Fruit fly (Drosophila melanogaster) whole organism, prepupa: Measurements from ENCODE around the gene Dh31.
A peak's percentile ranks its signal among the peaks of the same experiment; 100 is the strongest.

ENCODE experiments used
- CG10631 ChIP-seq: fragments of 200-800 bp; sonication (Bioruptor generic); optimal IDR thresholded peaks from 2 replicates; lab custom pipeline; 2016; ENCODE audit warnings: missing biosample characterization, missing genetic modification characterization
- CG10669 ChIP-seq: fragments of 200-800 bp; sonication (Bioruptor generic); optimal IDR thresholded peaks from 3 replicates; lab custom pipeline; 2018; ENCODE audit warnings: missing biosample characterization, mild to moderate bottlenecking, missing genetic modification characterization, moderate library complexity
- CG11902 ChIP-seq: fragments of 200-800 bp; sonication (Bioruptor generic); optimal IDR thresholded peaks from 3 replicates; lab custom pipeline; 2016; ENCODE audit warnings: missing biosample characterization, missing genetic modification characterization
- CG15336 ChIP-seq: fragments of 200-800 bp; sonication (Bioruptor generic); IDR thresholded peaks from 2 replicates; pipeline ENCODE4 v1.3.6; 2022; ENCODE audit warnings: missing biosample characterization, missing genetic modification characterization
- CG1621 ChIP-seq: fragments of 200-800 bp; sonication (Bioruptor generic); optimal IDR thresholded peaks from 3 replicates; lab custom pipeline; 2018; ENCODE audit warnings: missing biosample characterization, mild to moderate bottlenecking, missing genetic modification characterization
- CG31627 ChIP-seq: fragments of 200-800 bp; sonication (Bioruptor generic); optimal IDR thresholded peaks from 3 replicates; lab custom pipeline; 2016; ENCODE audit warnings: missing biosample characterization, missing genetic modification characterization
- CG32006 ChIP-seq: fragments of 200-800 bp; sonication (Bioruptor generic); optimal IDR thresholded peaks from 3 replicates; lab custom pipeline; 2017; ENCODE audit warnings: missing biosample characterization, mild to moderate bottlenecking, missing genetic modification characterization
- CG34406 ChIP-seq: fragments of 200-800 bp; sonication (Bioruptor generic); optimal IDR thresholded peaks from 3 replicates; lab custom pipeline; 2016; ENCODE audit warnings: missing biosample characterization, missing genetic modification characterization
- CG3919 ChIP-seq: fragments of 200-800 bp; sonication (Bioruptor generic); optimal IDR thresholded peaks from 3 replicates; lab custom pipeline; 2016; ENCODE audit warnings: missing biosample characterization, missing genetic modification characterization
- CG4318 ChIP-seq: fragments of 200-800 bp; sonication (Bioruptor generic); optimal IDR thresholded peaks from 3 replicates; lab custom pipeline; 2017; ENCODE audit warnings: missing biosample characterization, mild to moderate bottlenecking, missing genetic modification characterization
- CG6163 ChIP-seq: fragments of 200-800 bp; sonication (Bioruptor generic); IDR thresholded peaks from 3 replicates; pipeline ENCODE4 v1.3.6; 2022; ENCODE audit warnings: missing biosample characterization, missing genetic modification characterization
- CG6276 ChIP-seq: fragments of 200-800 bp; sonication (Bioruptor generic); optimal IDR thresholded peaks from 2 replicates; lab custom pipeline; 2017; ENCODE audit warnings: missing biosample characterization, mild to moderate bottlenecking, missing genetic modification characterization
- CG6792 ChIP-seq: fragments of 200-800 bp; sonication (Bioruptor generic); optimal IDR thresholded peaks from 3 replicates; lab custom pipeline; 2016; ENCODE audit warnings: missing biosample characterization, missing genetic modification characterization
- CG6808 ChIP-seq: fragments of 200-800 bp; sonication (Bioruptor generic); optimal IDR thresholded peaks from 3 replicates; lab custom pipeline; 2017; ENCODE audit warnings: missing biosample characterization, missing genetic modification characterization, mild to moderate bottlenecking, moderate library complexity, missing genetic modification reagents
- CG6854 ChIP-seq: fragments of 200-800 bp; sonication (Bioruptor generic); optimal IDR thresholded peaks from 2 replicates; lab custom pipeline; 2017; ENCODE audit warnings: missing biosample characterization, mild to moderate bottlenecking, missing genetic modification characterization
- CG7368 ChIP-seq: fragments of 200-800 bp; sonication (Bioruptor generic); optimal IDR thresholded peaks from 3 replicates; lab custom pipeline; 2016; ENCODE audit warnings: missing biosample characterization, missing genetic modification characterization
- CG8119 ChIP-seq: fragments of 200-800 bp; sonication (Bioruptor generic); IDR thresholded peaks from 3 replicates; pipeline ENCODE4 v1.3.6; 2022; ENCODE audit warnings: missing biosample characterization, missing genetic modification characterization
- CG8319 ChIP-seq: fragments of 200-800 bp; sonication (Bioruptor generic); optimal IDR thresholded peaks from 3 replicates; lab custom pipeline; 2016; ENCODE audit warnings: missing biosample characterization, missing genetic modification characterization
- CG8632 ChIP-seq: fragments of 200-800 bp; sonication (Bioruptor generic); optimal IDR thresholded peaks from 3 replicates; lab custom pipeline; 2016; ENCODE audit warnings: missing biosample characterization, missing genetic modification characterization
- Eip75B ChIP-seq: fragments of 200-800 bp; sonication (Bioruptor generic); optimal IDR thresholded peaks from 3 replicates; lab custom pipeline; 2016; ENCODE audit warnings: missing biosample characterization, missing genetic modification characterization
- Eip78C ChIP-seq: fragments of 200-800 bp; sonication (Bioruptor generic); peaks from one replicate; lab custom pipeline; 2016; ENCODE audit warnings: missing biosample characterization, missing genetic modification characterization
- Eip93F ChIP-seq: fragments of 200-800 bp; sonication (Bioruptor generic); optimal IDR thresholded peaks from 2 replicates; lab custom pipeline; 2016; ENCODE audit warnings: missing biosample characterization, mild to moderate bottlenecking, missing genetic modification characterization
- Ets21C ChIP-seq: fragments of 200-800 bp; sonication (Bioruptor generic); optimal IDR thresholded peaks from 3 replicates; lab custom pipeline; 2016; ENCODE audit warnings: missing biosample characterization, missing genetic modification characterization
- Gug ChIP-seq: fragments of 200-800 bp; sonication (Bioruptor generic); IDR thresholded peaks from 2 replicates; pipeline ENCODE4 v1.3.6; 2022; ENCODE audit warnings: missing biosample characterization, missing genetic modification characterization
- Hr38 ChIP-seq: sonication (Bioruptor generic); optimal IDR thresholded peaks from 2 replicates; lab custom pipeline; 2016; ENCODE audit warnings: missing biosample characterization, missing genetic modification characterization
- Hr39 ChIP-seq: fragments of 200-800 bp; sonication (Bioruptor generic); optimal IDR thresholded peaks from 2 replicates; lab custom pipeline; 2016; ENCODE audit warnings: missing biosample characterization, missing genetic modification characterization
- OdsH ChIP-seq: fragments of 200-800 bp; sonication (Bioruptor generic); optimal IDR thresholded peaks from 3 replicates; lab custom pipeline; 2016; ENCODE audit warnings: missing biosample characterization, missing genetic modification characterization
- Smox ChIP-seq: fragments of 200-800 bp; sonication (Bioruptor generic); optimal IDR thresholded peaks from 3 replicates; lab custom pipeline; 2016; ENCODE audit warnings: missing biosample characterization, missing genetic modification characterization
- Sox102F ChIP-seq: fragments of 200-800 bp; sonication (Bioruptor generic); optimal IDR thresholded peaks from 2 replicates; lab custom pipeline; 2016; ENCODE audit warnings: missing biosample characterization, mild to moderate bottlenecking, missing genetic modification characterization
- Sox14 ChIP-seq: fragments of 200-800 bp; sonication (Bioruptor generic); optimal IDR thresholded peaks from 3 replicates; lab custom pipeline; 2016; ENCODE audit warnings: missing biosample characterization, missing genetic modification characterization
- Sox15 ChIP-seq: fragments of 200-800 bp; sonication (Bioruptor generic); optimal IDR thresholded peaks from 3 replicates; lab custom pipeline; 2016; ENCODE audit warnings: missing biosample characterization, missing genetic modification characterization
- acj6 ChIP-seq: fragments of 200-800 bp; sonication (Bioruptor generic); optimal IDR thresholded peaks from 3 replicates; lab custom pipeline; 2016; ENCODE audit warnings: missing biosample characterization, missing genetic modification characterization
- cyc ChIP-seq: fragments of 200-800 bp; sonication (Bioruptor generic); optimal IDR thresholded peaks from 3 replicates; lab custom pipeline; 2016; ENCODE audit warnings: missing biosample characterization, missing genetic modification characterization
- dsx ChIP-seq: fragments of 200-800 bp; optimal IDR thresholded peaks from 3 replicates; lab custom pipeline; 2019; ENCODE audit warnings: missing biosample characterization, mild to moderate bottlenecking, missing genetic modification characterization, moderate library complexity; ENCODE audit not compliant: poor library complexity, severe bottlenecking
- eg ChIP-seq: fragments of 200-800 bp; sonication (Bioruptor generic); IDR thresholded peaks from 3 replicates; pipeline ENCODE4 v1.3.6; 2022; ENCODE audit warnings: missing biosample characterization, missing genetic modification characterization
- fd59A ChIP-seq: fragments of 200-800 bp; sonication (Bioruptor generic); optimal IDR thresholded peaks from 2 replicates; lab custom pipeline; 2017; ENCODE audit warnings: missing biosample characterization, mild to moderate bottlenecking, missing genetic modification characterization, missing genetic modification reagents
- fd85E ChIP-seq: fragments of 200-800 bp; sonication (Bioruptor generic); optimal IDR thresholded peaks from 3 replicates; lab custom pipeline; 2016; ENCODE audit warnings: missing biosample characterization, missing genetic modification characterization
- fkh ChIP-seq: fragments of 200-800 bp; sonication (Bioruptor generic); optimal IDR thresholded peaks from 3 replicates; lab custom pipeline; 2017; ENCODE audit warnings: missing biosample characterization, mild to moderate bottlenecking, missing genetic modification characterization, moderate library complexity
- lz ChIP-seq: fragments of 200-800 bp; sonication (Bioruptor generic); optimal IDR thresholded peaks from 3 replicates; lab custom pipeline; 2016; ENCODE audit warnings: missing biosample characterization, missing genetic modification characterization
- net ChIP-seq: fragments of 200-800 bp; sonication (Bioruptor generic); optimal IDR thresholded peaks from 3 replicates; lab custom pipeline; 2016; ENCODE audit warnings: missing biosample characterization, missing genetic modification characterization
- pdm3 ChIP-seq: fragments of 200-800 bp; sonication (Bioruptor generic); optimal IDR thresholded peaks from 3 replicates; lab custom pipeline; 2016; ENCODE audit warnings: missing biosample characterization, missing genetic modification characterization
- ss ChIP-seq, 2 experiments: fragments of 200-800 bp; sonication (Bioruptor generic); optimal IDR thresholded peaks; 2 replicates in 1 of 2; 3 replicates in 1 of 2; lab custom pipeline; 2017 to 2018; ENCODE audit warnings: mild to moderate bottlenecking in 2 of 2, missing biosample characterization in 2 of 2, missing genetic modification characterization in 2 of 2, moderate library complexity in 1 of 2

The Dh31 gene

DNA sequence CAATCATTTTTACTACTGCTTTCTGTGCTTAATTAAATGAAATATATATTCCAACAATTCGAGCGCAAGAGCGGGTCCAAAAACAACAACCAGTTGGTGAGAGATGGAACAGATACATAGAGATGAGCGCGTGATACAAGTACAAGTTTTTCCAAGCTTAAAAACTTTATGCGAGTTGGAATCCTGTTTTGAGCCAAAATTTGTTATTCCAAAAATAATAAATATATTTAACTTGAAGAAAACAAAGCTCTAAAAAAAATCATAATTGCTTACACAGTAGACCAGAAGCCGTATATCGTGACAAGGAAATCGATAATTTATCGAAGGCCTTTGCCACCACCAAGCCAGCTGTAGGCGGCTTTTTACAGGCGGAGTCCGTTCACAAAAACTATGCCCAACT, 8.1 kb upstream of the Dh31 start, which contains the start of the genes CG13097 and PIG-U (continued):
- TF ChIP-seq CG4318 (no peak), Sox14 (GFP tag; lab: Kevin White, UChicago) (no peak), CG31627 (GFP tag; lab: Kevin White, UChicago) (peak; percentile 83), CG15336 (no peak; the same call in 1 of the 2 replicates), CG6792 (peak; percentile 72), CG6854 (no peak), Eip93F (peak; percentile 71), CG3919 (GFP tag; lab: Kevin White, UChicago) (no peak), Ets21C (GFP tag; lab: Kevin White, UChicago) (no peak), CG10669 (GFP tag; lab: Kevin White, UChicago) (no peak), Hr39 (GFP tag; lab: Kevin White, UChicago) (peak; percentile 84), CG10631 (GFP tag; lab: Kevin White, UChicago) (peak; percentile 87), CG6276 (GFP tag; lab: Kevin White, UChicago) (no peak)

DNA sequence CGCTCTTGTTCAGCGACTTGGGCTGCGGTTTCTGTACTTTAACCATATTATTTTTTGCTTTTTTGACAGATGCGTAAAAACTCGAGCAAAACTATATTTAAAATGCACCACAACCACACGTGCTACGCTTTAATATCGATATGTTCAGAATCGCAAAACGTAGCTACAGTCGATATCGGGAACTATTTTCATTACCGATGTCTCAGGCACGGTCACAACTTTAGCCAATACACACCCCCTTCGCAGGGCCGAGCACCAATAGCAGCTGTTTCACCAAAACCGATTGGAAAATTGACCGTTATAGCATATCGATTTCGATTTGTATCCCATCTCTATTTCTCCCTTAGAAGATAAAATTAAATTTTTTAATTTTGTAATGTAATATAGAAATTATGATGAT, 5.1 kb upstream of the Dh31 start, which contains the start of gene CG13096:
Gene CG13096 (minus strand): TSS at position 144 of the 400 bp plus-strand sequence.
- no peak for TF ChIP-seq pdm3 (GFP tag; lab: Kevin White, UChicago)
- no peak for TF ChIP-seq CG34406 (GFP tag; lab: Kevin White, UChicago)
- no peak for TF ChIP-seq OdsH (GFP tag; lab: Kevin White, UChicago)
- TF ChIP-seq acj6 (GFP tag; lab: Kevin White, UChicago), result no peak
- no peak for TF ChIP-seq Hr38 (GFP tag; lab: Kevin White, UChicago)
- no peak for TF ChIP-seq Sox15 (GFP tag; lab: Kevin White, UChicago)

- no peak for TF ChIP-seq CG8632
- TF ChIP-seq fkh (GFP tag; lab: Kevin White, UChicago), result no peak
- no peak for TF ChIP-seq Sox102F (GFP tag; lab: Kevin White, UChicago)
- no peak for TF ChIP-seq Eip78C (GFP tag; lab: Kevin White, UChicago)
- TF ChIP-seq CG11902, result no peak
- TF ChIP-seq dsx (GFP tag; lab: Kevin White, UChicago), result no peak
- TF ChIP-seq Sox14 (GFP tag; lab: Kevin White, UChicago), result no peak
- TF ChIP-seq OdsH (GFP tag; lab: Kevin White, UChicago), result no peak
- no peak for TF ChIP-seq eg
- TF ChIP-seq net (GFP tag; lab: Kevin White, UChicago), result no peak
- TF ChIP-seq CG8319 (GFP tag; lab: Kevin White, UChicago), result no peak
- TF ChIP-seq CG6808 (GFP tag; lab: Kevin White, UChicago), result no peak
- no peak for TF ChIP-seq pdm3 (GFP tag; lab: Kevin White, UChicago)
- TF ChIP-seq CG31627 (GFP tag; lab: Kevin White, UChicago), result no peak
- no peak for TF ChIP-seq CG3919 (GFP tag; lab: Kevin White, UChicago)
Observed at dm6 chr2L:8496269-8496668, 10.4 kb downstream of the Dh31 start, which contains the start of gene Bace. Gene Bace (minus strand): TSS chr2L:8496307.

dm6 chr2L:8490439-8490838, 16.2 kb downstream of the Dh31 start, which contains the start of gene CG43400:
Gene CG43400 (plus strand): TSS chr2L:8490739.
- TF ChIP-seq ss (GFP tag; optimal IDR thresholded peaks at IDR 0.05; lab: Kevin White, UChicago), result no peak
- no peak for TF ChIP-seq CG3919 (GFP tag; lab: Kevin White, UChicago)
- TF ChIP-seq lz (GFP tag; lab: Kevin White, UChicago), result no peak
- no peak for TF ChIP-seq Eip75B (GFP tag; lab: Kevin White, UChicago)
- TF ChIP-seq, all 60 proteins: peak for 0

dm6 chr2L:8488735-8489134, 17.9 kb downstream of the Dh31 start, which contains the start of gene CG13088:
Gene CG13088 (plus strand): TSS chr2L:8488981.
- TF ChIP-seq Eip75B (GFP tag; lab: Kevin White, UChicago) (no peak), CG6792 (peak; percentile 2), Sox14 (GFP tag; lab: Kevin White, UChicago) (no peak), CG6808 (GFP tag; lab: Kevin White, UChicago) (no peak), fd85E (no peak), fd59A (no peak), ss (GFP tag; optimal IDR thresholded peaks at IDR 0.05; lab: Kevin White, UChicago) (no peak), net (GFP tag; lab: Kevin White, UChicago) (no peak), Ets21C (GFP tag; lab: Kevin White, UChicago) (no peak), CG32006 (GFP tag; lab: Kevin White, UChicago) (no peak), Smox (GFP tag; lab: Kevin White, UChicago) (peak; percentile 12), CG7368 (GFP tag; lab: Kevin White, UChicago) (no peak), CG8119 (no peak), cyc (GFP tag; lab: Kevin White, UChicago) (peak; percentile 24), CG15336 (no peak), CG1621 (no peak), Gug (GFP tag; lab: Robert Waterston, UW) (no peak), fkh (GFP tag; lab: Kevin White, UChicago) (peak; percentile 98), Sox102F (GFP tag; lab: Kevin White, UChicago) (no peak), CG10669 (GFP tag; lab: Kevin White, UChicago) (no peak), CG6163 (no peak), dsx (GFP tag; lab: Kevin White, UChicago) (no peak), Hr39 (GFP tag; lab: Kevin White, UChicago) (no peak), lz (GFP tag; lab: Kevin White, UChicago) (peak; percentile 14)
- TF ChIP-seq, all 60 proteins: peak for 5
